Worm (Caenorhabditis elegans) whole organism, L1 larva: ENCODE data around the gene K10H10.7.

Experiments
- C04F5.9 ChIP-seq: sonication (generic microtip); optimal IDR thresholded peaks from 2 replicates; lab custom pipeline; 2016; ENCODE audit warnings: missing genetic modification characterization, missing compliant biosample characterization
- C16A3.4 ChIP-seq: fragments of 150-350 bp; optimal IDR thresholded peaks from 2 replicates; lab custom pipeline; 2014; ENCODE audit warnings: missing biosample characterization, missing genetic modification characterization
- C34B4.2 ChIP-seq: sonication (generic microtip); optimal IDR thresholded peaks from 2 replicates; lab custom pipeline; 2017; ENCODE audit warnings: mild to moderate bottlenecking, missing genetic modification characterization, missing compliant biosample characterization
- Y116A8C.19 ChIP-seq: sonication (generic microtip); optimal IDR thresholded peaks from 2 replicates; lab custom pipeline; 2016; ENCODE audit warnings: missing compliant biosample characterization, missing genetic modification characterization, borderline replicate concordance
- aha-1 ChIP-seq: fragments of 150-350 bp; optimal IDR thresholded peaks from 2 replicates; lab custom pipeline; 2014; ENCODE audit warnings: missing biosample characterization, missing genetic modification characterization
- alr-1 ChIP-seq: fragments of 200-800 bp; sonication (Bioruptor generic); optimal IDR thresholded peaks from 2 replicates; lab custom pipeline; 2018; ENCODE audit warnings: borderline replicate concordance, mild to moderate bottlenecking, missing genetic modification characterization, missing compliant biosample characterization
- aly-2 ChIP-seq: fragments of 150-350 bp; optimal IDR thresholded peaks from 2 replicates; lab custom pipeline; 2014; ENCODE audit warnings: missing biosample characterization, missing genetic modification characterization
- ama-1 ChIP-seq: fragments of 150-350 bp; optimal IDR thresholded peaks from 2 replicates; lab custom pipeline; 2014
- blmp-1 ChIP-seq: fragments of 150-350 bp; optimal IDR thresholded peaks from 2 replicates; lab custom pipeline; 2014; ENCODE audit warnings: missing biosample characterization, missing genetic modification characterization
- ceh-82 ChIP-seq, 3 experiments: fragments of 150-350 bp in 1 of 3; sonication (generic microtip) in 2 of 3; optimal IDR thresholded peaks; 2 replicates each; lab custom pipeline; 2014 to 2017; ENCODE audit warnings: missing biosample characterization in 3 of 3, missing genetic modification characterization in 3 of 3
- dpl-1 ChIP-seq, 3 experiments: fragments of 150-350 bp in 2 of 3; sonication (generic microtip) in 1 of 3; optimal IDR thresholded peaks; 2 replicates each; lab custom pipeline; 2014 to 2017; ENCODE audit warnings: missing biosample characterization in 3 of 3, missing genetic modification characterization in 3 of 3, missing genetic modification reagents in 3 of 3
- dsc-1 ChIP-seq: sonication (generic microtip); optimal IDR thresholded peaks from 2 replicates; lab custom pipeline; 2016; ENCODE audit warnings: mild to moderate bottlenecking, missing genetic modification characterization, missing compliant biosample characterization
- efl-3 ChIP-seq: fragments of 200-800 bp; sonication (Bioruptor generic); optimal IDR thresholded peaks from 2 replicates; lab custom pipeline; 2018; ENCODE audit warnings: mild to moderate bottlenecking, missing genetic modification characterization, missing compliant biosample characterization
- egl-13 ChIP-seq: sonication (generic microtip); optimal IDR thresholded peaks from 2 replicates; lab custom pipeline; 2016; ENCODE audit warnings: missing genotype, missing genetic modification reagents, missing genetic modification characterization, missing compliant biosample characterization
- elt-2 ChIP-seq: sonication (generic microtip); optimal IDR thresholded peaks from 2 replicates; lab custom pipeline; 2016; ENCODE audit warnings: missing genetic modification characterization, mild to moderate bottlenecking, inconsistent platforms, missing compliant biosample characterization, missing genetic modification reagents
- ets-5 ChIP-seq: fragments of 200-800 bp; sonication (Bioruptor generic); IDR thresholded peaks from 2 replicates; pipeline ENCODE4 v1.3.6; 2022; ENCODE audit warnings: missing genetic modification characterization, missing compliant biosample characterization
- fkh-4 ChIP-seq: sonication (generic microtip); optimal IDR thresholded peaks from 2 replicates; lab custom pipeline; 2016; ENCODE audit warnings: missing compliant biosample characterization, missing genetic modification characterization, borderline replicate concordance
- fkh-8 ChIP-seq: sonication (generic microtip); optimal IDR thresholded peaks from 2 replicates; lab custom pipeline; 2016; ENCODE audit warnings: mild to moderate bottlenecking, missing genetic modification characterization, missing compliant biosample characterization
- grh-1 ChIP-seq: fragments of 200-800 bp; sonication (Bioruptor generic); IDR thresholded peaks from 2 replicates; pipeline ENCODE4 v1.3.6; 2022; ENCODE audit warnings: missing genetic modification reagents, missing genetic modification characterization, missing compliant biosample characterization
- isw-1 ChIP-seq: fragments of 200-800 bp; sonication (Bioruptor generic); IDR thresholded peaks from 2 replicates; pipeline ENCODE4 v1.3.6; 2022; ENCODE audit warnings: missing genetic modification characterization, missing compliant biosample characterization
- lin-14 ChIP-seq: fragments of 200-800 bp; sonication (Bioruptor generic); optimal IDR thresholded peaks from 2 replicates; lab custom pipeline; 2018; ENCODE audit warnings: mild to moderate bottlenecking, missing genetic modification characterization, moderate library complexity, missing compliant biosample characterization
- lin-35 ChIP-seq, 2 experiments: fragments of 150-350 bp; optimal IDR thresholded peaks; 2 replicates each; lab custom pipeline; 2014; ENCODE audit warnings: missing biosample characterization in 2 of 2, missing genetic modification characterization in 2 of 2, missing genetic modification reagents in 2 of 2
- lin-39 ChIP-seq: fragments of 150-350 bp; optimal IDR thresholded peaks from 2 replicates; lab custom pipeline; 2014; ENCODE audit warnings: missing biosample characterization, missing genetic modification reagents, missing genetic modification characterization
- mdl-1 ChIP-seq, 2 experiments: fragments of 150-350 bp; optimal IDR thresholded peaks; 2 replicates each; lab custom pipeline; 2014 to 2017; ENCODE audit warnings: missing biosample characterization in 2 of 2, missing genetic modification characterization in 2 of 2, inconsistent platforms in 1 of 2
- mep-1 ChIP-seq: fragments of 150-350 bp; optimal IDR thresholded peaks from 2 replicates; lab custom pipeline; 2014; ENCODE audit warnings: missing biosample characterization, missing genetic modification characterization
- nhr-11 ChIP-seq: fragments of 150-350 bp; optimal IDR thresholded peaks from 2 replicates; lab custom pipeline; 2014; ENCODE audit warnings: missing biosample characterization, missing genetic modification characterization
- nhr-12 ChIP-seq: sonication (generic microtip); optimal IDR thresholded peaks from 2 replicates; lab custom pipeline; 2017; ENCODE audit warnings: missing biosample characterization, missing genetic modification characterization
- nhr-19 ChIP-seq: fragments of 200-800 bp; sonication (Bioruptor generic); conservative IDR thresholded peaks from 2 replicates; pipeline ENCODE4 v1.3.6; 2022; ENCODE audit warnings: missing genetic modification characterization, missing compliant biosample characterization
- nhr-47 ChIP-seq: sonication (generic microtip); optimal IDR thresholded peaks from 2 replicates; lab custom pipeline; 2016; ENCODE audit warnings: mild to moderate bottlenecking, missing genetic modification characterization, moderate library complexity, missing compliant biosample characterization
- nhr-71 ChIP-seq: sonication (generic microtip); optimal IDR thresholded peaks from 2 replicates; lab custom pipeline; 2016; ENCODE audit warnings: mild to moderate bottlenecking, missing genetic modification characterization, moderate library complexity, missing compliant biosample characterization
- nhr-76 ChIP-seq: sonication (generic microtip); optimal IDR thresholded peaks from 2 replicates; lab custom pipeline; 2017; ENCODE audit warnings: missing biosample characterization, missing genetic modification characterization
- nhr-84 ChIP-seq: sonication (generic microtip); optimal IDR thresholded peaks from 2 replicates; lab custom pipeline; 2017; ENCODE audit warnings: missing biosample characterization, missing genetic modification characterization
- nhr-90 ChIP-seq: sonication (generic microtip); optimal IDR thresholded peaks from 2 replicates; lab custom pipeline; 2016; ENCODE audit warnings: mild to moderate bottlenecking, missing genetic modification characterization, missing compliant biosample characterization; ENCODE audit not compliant: poor library complexity
- pag-3 ChIP-seq: sonication (generic microtip); optimal IDR thresholded peaks from 2 replicates; lab custom pipeline; 2017; ENCODE audit warnings: missing genetic modification characterization, mild to moderate bottlenecking, missing compliant biosample characterization, antibody characterized with exemption, borderline replicate concordance; ENCODE audit not compliant: insufficient read depth
- pax-3 ChIP-seq: fragments of 200-800 bp; sonication (Bioruptor generic); optimal IDR thresholded peaks from 2 replicates; lab custom pipeline; 2018; ENCODE audit warnings: mild to moderate bottlenecking, missing genetic modification characterization, moderate library complexity, missing compliant biosample characterization
- pqm-1 ChIP-seq: sonication (generic microtip); optimal IDR thresholded peaks from 3 replicates; lab custom pipeline; 2017; ENCODE audit warnings: missing biosample characterization, missing genetic modification characterization
- rnt-1 ChIP-seq: sonication (generic microtip); optimal IDR thresholded peaks from 2 replicates; lab custom pipeline; 2016; ENCODE audit warnings: mild to moderate bottlenecking, missing genetic modification characterization, moderate library complexity, missing compliant biosample characterization
- skn-1 ChIP-seq: fragments of 150-350 bp; optimal IDR thresholded peaks from 2 replicates; lab custom pipeline; 2014; ENCODE audit warnings: missing biosample characterization, missing genetic modification characterization
- sox-4 ChIP-seq: sonication (generic microtip); optimal IDR thresholded peaks from 2 replicates; lab custom pipeline; 2016; ENCODE audit warnings: missing genetic modification characterization, missing compliant biosample characterization
- sptf-1 ChIP-seq: fragments of 150-350 bp; optimal IDR thresholded peaks from 2 replicates; lab custom pipeline; 2014; ENCODE audit warnings: missing biosample characterization, missing genetic modification characterization
- tbx-2 ChIP-seq: sonication (generic microtip); optimal IDR thresholded peaks from 2 replicates; lab custom pipeline; 2016; ENCODE audit warnings: missing genetic modification characterization, missing compliant biosample characterization
- unc-130 ChIP-seq: fragments of 150-350 bp; optimal IDR thresholded peaks from 2 replicates; lab custom pipeline; 2017; ENCODE audit warnings: missing biosample characterization, missing genetic modification characterization, inconsistent platforms
- unc-30 ChIP-seq: sonication (generic microtip); optimal IDR thresholded peaks from 2 replicates; lab custom pipeline; 2017; ENCODE audit warnings: missing biosample characterization, missing genetic modification characterization
- unc-86 ChIP-seq: sonication (generic microtip); optimal IDR thresholded peaks from 2 replicates; lab custom pipeline; 2016; ENCODE audit warnings: missing genetic modification characterization, missing compliant biosample characterization
- unc-98 ChIP-seq: fragments of 200-800 bp; sonication (Bioruptor generic); IDR thresholded peaks from 2 replicates; pipeline ENCODE4 v1.3.6; 2022; ENCODE audit warnings: missing genetic modification characterization, missing compliant biosample characterization
- vab-15 ChIP-seq: sonication (generic microtip); optimal IDR thresholded peaks from 2 replicates; lab custom pipeline; 2017; ENCODE audit warnings: missing genotype, mild to moderate bottlenecking, missing genetic modification characterization, missing compliant biosample characterization
- xbp-1 ChIP-seq: sonication (generic microtip); optimal IDR thresholded peaks from 2 replicates; lab custom pipeline; 2016; ENCODE audit warnings: missing genetic modification characterization, missing compliant biosample characterization
- zag-1 ChIP-seq: fragments of 150-350 bp; optimal IDR thresholded peaks from 2 replicates; lab custom pipeline; 2014; ENCODE audit warnings: missing biosample characterization, missing genetic modification characterization
- zip-4 ChIP-seq: fragments of 200-800 bp; sonication (Bioruptor generic); optimal IDR thresholded peaks from 2 replicates; lab custom pipeline; 2018; ENCODE audit warnings: mild to moderate bottlenecking, missing genetic modification characterization, moderate library complexity, missing compliant biosample characterization
- ztf-4 ChIP-seq: fragments of 150-350 bp; optimal IDR thresholded peaks from 2 replicates; lab custom pipeline; 2014; ENCODE audit warnings: missing biosample characterization, missing genetic modification characterization

The K10H10.7 gene

ce11 chrII:14496809-14497208 lies 10.7 kb downstream of the K10H10.7 start (continued):
- TF ChIP-seq egl-13 (tag; lab: Kevin White, UChicago) (peak; percentile 40), aha-1 (tag; lab: Kevin White, UChicago) (peak; percentile 45), blmp-1 (tag; lab: Kevin White, UChicago) (peak; percentile 76), nhr-84 (tag; lab: Kevin White, UChicago) (no peak), dpl-1 (GFP tag; optimal IDR thresholded peaks at IDR 0.05; lab: Kevin White, UChicago) (peak; percentile 30 to 67 (median 58)), nhr-11 (tag; lab: Kevin White, UChicago) (peak; percentile 30), vab-15 (tag; lab: Kevin White, UChicago) (peak; percentile 57), ama-1 (lab: Kevin White, UChicago) (no peak), tbx-2 (tag; lab: Kevin White, UChicago) (peak; percentile 83), sox-4 (tag; lab: Kevin White, UChicago) (peak; percentile 24), grh-1 (GFP tag; lab: Robert Waterston, UW) (peak; percentile 47; the same call in 1 of the 2 replicates), Y116A8C.19 (tag; lab: Kevin White, UChicago) (no peak), pax-3 (tag; lab: Kevin White, UChicago) (peak; percentile 76), nhr-47 (peak; percentile 86), zip-4 (GFP tag; lab: Kevin White, UChicago) (peak; percentile 30), skn-1 (tag; lab: Kevin White, UChicago) (peak; percentile 97), mep-1 (tag; lab: Kevin White, UChicago) (peak; percentile 82), ceh-82 (tag; optimal IDR thresholded peaks at IDR 0.05; lab: Kevin White, UChicago) (peak; percentile 26 to 56 (median 48)), C34B4.2 (no peak), C16A3.4 (tag; lab: Kevin White, UChicago) (peak; percentile 93), elt-2 (tag; lab: Kevin White, UChicago) (peak; percentile 65), nhr-71 (tag; lab: Kevin White, UChicago) (peak; percentile 86), rnt-1 (peak; percentile 90), nhr-19 (GFP tag; lab: Robert Waterston, UW) (peak; percentile 79), aly-2 (tag; lab: Kevin White, UChicago) (peak; percentile 66), pqm-1 (peak; percentile 7), unc-130 (tag; lab: Kevin White, UChicago) (peak; percentile 78), nhr-12 (no peak), unc-86 (tag; lab: Kevin White, UChicago) (peak; percentile 33), mdl-1 (tag; optimal IDR thresholded peaks at IDR 0.05; lab: Kevin White, UChicago) (peak in 1 of 2 experiments; percentile 86), unc-98 (GFP tag; lab: Robert Waterston, UW) (no peak), lin-39 (tag; lab: Kevin White, UChicago) (no peak)
- TF ChIP-seq, all 84 proteins: peak for 57

ce11 chrII:14495341-14495740 lies 12.1 kb downstream of the K10H10.7 start:
- TF ChIP-seq nhr-76 (tag; lab: Kevin White, UChicago) (no peak), fkh-8 (tag; lab: Kevin White, UChicago) (no peak), ztf-4 (tag; lab: Kevin White, UChicago) (no peak), sptf-1 (tag; lab: Kevin White, UChicago) (no peak), skn-1 (tag; lab: Kevin White, UChicago) (peak; percentile 44), rnt-1 (no peak), nhr-90 (tag; lab: Kevin White, UChicago) (peak; percentile 12), isw-1 (no peak), lin-35 (GFP tag; optimal IDR thresholded peaks at IDR 0.05; lab: Kevin White, UChicago) (no peak), ets-5 (GFP tag; lab: Robert Waterston, UW) (no peak), unc-30 (tag; lab: Kevin White, UChicago) (no peak), unc-130 (tag; lab: Kevin White, UChicago) (no peak), efl-3 (GFP tag; lab: Kevin White, UChicago) (no peak), mep-1 (tag; lab: Kevin White, UChicago) (no peak), nhr-11 (tag; lab: Kevin White, UChicago) (no peak), lin-14 (GFP tag; lab: Kevin White, UChicago) (peak; percentile 34), xbp-1 (no peak), dsc-1 (no peak), nhr-19 (GFP tag; lab: Robert Waterston, UW) (0 out of 2 replicates have a peak, but pooled peaks have one; percentile 14), alr-1 (tag; lab: Kevin White, UChicago) (no peak), fkh-4 (tag; lab: Kevin White, UChicago) (no peak), pag-3 (tag; lab: Kevin White, UChicago) (no peak), zag-1 (tag; lab: Kevin White, UChicago) (no peak), unc-86 (tag; lab: Kevin White, UChicago) (no peak), zip-4 (GFP tag; lab: Kevin White, UChicago) (no peak), unc-98 (GFP tag; lab: Robert Waterston, UW) (no peak), blmp-1 (tag; lab: Kevin White, UChicago) (peak; percentile 39), C04F5.9 (tag; lab: Kevin White, UChicago) (no peak), C16A3.4 (tag; lab: Kevin White, UChicago) (no peak), nhr-84 (tag; lab: Kevin White, UChicago) (no peak)
